Worm (Caenorhabditis elegans): ENCODE data around the gene Y16B4A.2.
A peak's percentile ranks its signal among the peaks of the same experiment; 100 is the strongest.

Y16B4A.2 gene

ce11 chrX:14746948-14747347 is 24.7 kb downstream of the Y16B4A.2 start, which contains the start of gene C05G5.2:
Gene C05G5.2, plus strand, starts transcription at chrX:14747303.
- TF ChIP-seq ztf-29 (GFP tag; IDR thresholded peaks at IDR 0.05) = no peak
- TF ChIP-seq tab-1 (GFP tag; IDR thresholded peaks at IDR 0.05) = no peak
- no peak for TF ChIP-seq klf-2 (GFP tag; conservative IDR thresholded peaks at IDR 0.05)
- TF ChIP-seq T22C8.4 (GFP tag; IDR thresholded peaks at IDR 0.05) = no peak
- TF ChIP-seq ref-1 (GFP tag; conservative IDR thresholded peaks at IDR 0.05) = no peak
- TF ChIP-seq med-1 (GFP tag; optimal IDR thresholded peaks at IDR 0.05; ENCODE audit: insufficient read depth) = no peak
- no peak for TF ChIP-seq ztf-23 (GFP tag; IDR thresholded peaks at IDR 0.05)
- TF ChIP-seq cog-1 (tag; optimal IDR thresholded peaks at IDR 0.05) = peak; percentile 61
- peak; percentile 70; the same call in 1 of the 2 replicates for TF ChIP-seq flt-1 (GFP tag; IDR thresholded peaks at IDR 0.05)

DNA sequence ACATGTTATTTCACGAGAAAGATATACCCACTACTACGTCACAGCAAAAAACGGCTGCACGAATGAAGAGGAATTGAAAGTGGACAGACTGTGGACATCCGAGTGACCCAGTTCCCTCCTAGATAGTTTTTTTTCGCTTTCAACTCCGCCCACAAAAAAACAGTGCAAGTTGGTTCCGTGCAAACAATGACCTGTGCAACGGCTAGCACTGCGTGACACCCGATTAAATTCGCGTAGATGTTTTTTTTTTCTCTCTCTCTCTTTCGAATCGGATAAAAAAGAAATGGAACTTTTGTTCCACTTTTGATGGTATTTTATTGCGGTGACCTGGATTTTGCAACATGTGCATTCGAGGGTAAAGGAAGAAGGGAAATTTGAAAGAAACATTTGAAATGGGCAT is 26.4 kb downstream of the Y16B4A.2 start:
- TF ChIP-seq cog-1 (tag; optimal IDR thresholded peaks at IDR 0.05) (no peak), ref-1 (GFP tag; conservative IDR thresholded peaks at IDR 0.05) (no peak), ztf-29 (GFP tag; IDR thresholded peaks at IDR 0.05) (no peak), klf-2 (GFP tag; conservative IDR thresholded peaks at IDR 0.05) (no peak), flt-1 (GFP tag; IDR thresholded peaks at IDR 0.05) (no peak), tab-1 (GFP tag; IDR thresholded peaks at IDR 0.05) (no peak), med-1 (GFP tag; optimal IDR thresholded peaks at IDR 0.05; ENCODE audit: insufficient read depth) (no peak), T22C8.4 (GFP tag; IDR thresholded peaks at IDR 0.05) (no peak), ztf-23 (GFP tag; IDR thresholded peaks at IDR 0.05) (no peak)

DNA sequence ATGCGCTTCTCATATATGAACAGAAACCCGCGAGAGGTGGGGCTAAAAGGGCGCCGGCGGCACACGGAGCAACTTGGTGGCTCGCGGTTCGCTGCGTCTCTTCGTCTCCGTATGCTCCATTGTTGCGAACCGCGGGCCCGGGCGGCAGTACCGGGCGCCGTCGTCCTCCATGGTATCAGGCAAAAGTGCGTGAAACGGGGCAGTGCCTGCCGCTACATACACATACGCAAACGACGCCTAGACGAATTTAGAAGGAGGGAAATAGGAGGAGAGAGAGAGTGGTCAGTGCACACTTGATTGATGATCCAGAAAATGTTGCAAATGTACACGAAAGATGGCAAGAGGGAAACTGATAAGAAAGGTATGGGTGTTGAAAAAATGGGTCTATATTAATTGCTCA is 27.2 kb downstream of the Y16B4A.2 start:
- TF ChIP-seq ref-1 (GFP tag; conservative IDR thresholded peaks at IDR 0.05) (no peak), tab-1 (GFP tag; IDR thresholded peaks at IDR 0.05) (no peak), cog-1 (tag; optimal IDR thresholded peaks at IDR 0.05) (no peak), ztf-23 (GFP tag; IDR thresholded peaks at IDR 0.05) (0 out of 2 replicates have a peak, but pooled peaks have one; percentile 24), klf-2 (GFP tag; conservative IDR thresholded peaks at IDR 0.05) (no peak)

- no peak for TF ChIP-seq med-1 (GFP tag; optimal IDR thresholded peaks at IDR 0.05; ENCODE audit: insufficient read depth)
- no peak for TF ChIP-seq ztf-29 (GFP tag; IDR thresholded peaks at IDR 0.05)
- no peak for TF ChIP-seq T22C8.4 (GFP tag; IDR thresholded peaks at IDR 0.05)
- no peak for TF ChIP-seq ref-1 (GFP tag; conservative IDR thresholded peaks at IDR 0.05)
- no peak for TF ChIP-seq cog-1 (tag; optimal IDR thresholded peaks at IDR 0.05)
- TF ChIP-seq klf-2 (GFP tag; conservative IDR thresholded peaks at IDR 0.05) = no peak
Measured at ce11 chrX:14743780-14744179, 27.9 kb downstream of the Y16B4A.2 start, which contains the start of gene C05G5.7. Gene C05G5.7, minus strand, starts transcription at chrX:14743780.

- no peak for TF ChIP-seq tab-1 (GFP tag; IDR thresholded peaks at IDR 0.05)
- TF ChIP-seq ztf-23 (GFP tag; IDR thresholded peaks at IDR 0.05) = no peak
- no peak for TF ChIP-seq klf-2 (GFP tag; conservative IDR thresholded peaks at IDR 0.05)
Measured at ce11 chrX:14743210-14743609, 28.4 kb downstream of the Y16B4A.2 start.

- no peak for TF ChIP-seq ztf-23 (GFP tag; IDR thresholded peaks at IDR 0.05)
- no peak for TF ChIP-seq T22C8.4 (GFP tag; IDR thresholded peaks at IDR 0.05)
- TF ChIP-seq cog-1 (tag; optimal IDR thresholded peaks at IDR 0.05) = no peak
- no peak for TF ChIP-seq klf-2 (GFP tag; conservative IDR thresholded peaks at IDR 0.05)
- no peak for TF ChIP-seq tab-1 (GFP tag; IDR thresholded peaks at IDR 0.05)
- TF ChIP-seq ref-1 (GFP tag; conservative IDR thresholded peaks at IDR 0.05) = no peak
- no peak for TF ChIP-seq ztf-29 (GFP tag; IDR thresholded peaks at IDR 0.05)
- no peak for TF ChIP-seq med-1 (GFP tag; optimal IDR thresholded peaks at IDR 0.05; ENCODE audit: insufficient read depth)
- no peak for TF ChIP-seq flt-1 (GFP tag; IDR thresholded peaks at IDR 0.05)
Measured at ce11 chrX:14740019-14740418, 31.6 kb downstream of the Y16B4A.2 start, which contains the start of gene C05G5.1. Gene C05G5.1, minus strand, starts transcription at chrX:14740119.

ce11 chrX:14739466-14739865 is 32.2 kb downstream of the Y16B4A.2 start:
- TF ChIP-seq flt-1 (GFP tag; IDR thresholded peaks at IDR 0.05) = no peak
- TF ChIP-seq ref-1 (GFP tag; conservative IDR thresholded peaks at IDR 0.05) = no peak
- TF ChIP-seq tab-1 (GFP tag; IDR thresholded peaks at IDR 0.05) = no peak
- TF ChIP-seq cog-1 (tag; optimal IDR thresholded peaks at IDR 0.05) = no peak
- TF ChIP-seq ztf-29 (GFP tag; IDR thresholded peaks at IDR 0.05) = no peak
- no peak for TF ChIP-seq ztf-23 (GFP tag; IDR thresholded peaks at IDR 0.05)

DNA sequence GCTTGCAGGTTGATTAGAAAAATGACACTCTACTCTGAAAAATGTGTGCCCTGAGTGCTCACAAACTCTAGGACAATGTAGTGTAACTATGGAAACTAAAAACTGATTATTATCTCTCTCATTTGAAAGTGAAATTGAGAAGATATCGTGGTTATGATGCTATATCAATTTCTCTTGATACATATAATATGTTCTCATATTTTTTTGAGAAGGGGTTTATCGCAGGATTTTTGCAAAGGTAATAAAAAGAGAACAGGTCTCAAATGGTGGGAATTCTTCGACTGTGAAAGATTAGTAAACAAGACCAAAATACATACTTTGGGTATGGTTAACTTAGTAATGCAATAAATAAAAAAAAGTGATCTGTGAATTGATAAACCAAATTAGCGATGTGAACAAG is 34.0 kb downstream of the Y16B4A.2 start:
- no peak for TF ChIP-seq flt-1 (GFP tag; IDR thresholded peaks at IDR 0.05)
- TF ChIP-seq ztf-23 (GFP tag; IDR thresholded peaks at IDR 0.05) = no peak
- no peak for TF ChIP-seq med-1 (GFP tag; optimal IDR thresholded peaks at IDR 0.05; ENCODE audit: insufficient read depth)
- TF ChIP-seq cog-1 (tag; optimal IDR thresholded peaks at IDR 0.05) = no peak
- no peak for TF ChIP-seq ref-1 (GFP tag; conservative IDR thresholded peaks at IDR 0.05)
- TF ChIP-seq ztf-29 (GFP tag; IDR thresholded peaks at IDR 0.05) = no peak

ce11 chrX:14736955-14737621 is 34.6 kb downstream of the Y16B4A.2 start:
- TF ChIP-seq klf-2 (GFP tag; conservative IDR thresholded peaks at IDR 0.05) = no peak
- no peak for TF ChIP-seq T22C8.4 (GFP tag; IDR thresholded peaks at IDR 0.05)
- no peak for TF ChIP-seq ref-1 (GFP tag; conservative IDR thresholded peaks at IDR 0.05)
- TF ChIP-seq ztf-23 (GFP tag; IDR thresholded peaks at IDR 0.05) = no peak
- no peak for TF ChIP-seq flt-1 (GFP tag; IDR thresholded peaks at IDR 0.05)
- TF ChIP-seq ztf-29 (GFP tag; IDR thresholded peaks at IDR 0.05) = no peak
- TF ChIP-seq cog-1 (tag; optimal IDR thresholded peaks at IDR 0.05) = no peak
- no peak for TF ChIP-seq med-1 (GFP tag; optimal IDR thresholded peaks at IDR 0.05; ENCODE audit: insufficient read depth)
- no peak for TF ChIP-seq tab-1 (GFP tag; IDR thresholded peaks at IDR 0.05)

ce11 chrX:14736220-14736619 is 35.4 kb downstream of the Y16B4A.2 start:
- no peak for TF ChIP-seq med-1 (GFP tag; optimal IDR thresholded peaks at IDR 0.05; ENCODE audit: insufficient read depth)
- no peak for TF ChIP-seq ztf-23 (GFP tag; IDR thresholded peaks at IDR 0.05)
- no peak for TF ChIP-seq cog-1 (tag; optimal IDR thresholded peaks at IDR 0.05)
- TF ChIP-seq ref-1 (GFP tag; conservative IDR thresholded peaks at IDR 0.05) = no peak
- TF ChIP-seq ztf-29 (GFP tag; IDR thresholded peaks at IDR 0.05) = no peak
- TF ChIP-seq klf-2 (GFP tag; conservative IDR thresholded peaks at IDR 0.05) = no peak
- TF ChIP-seq tab-1 (GFP tag; IDR thresholded peaks at IDR 0.05) = no peak
